Fruit fly (Drosophila melanogaster) whole organism, embryonic: ENCODE data around the gene sob.
A peak's percentile ranks its signal among the peaks of the same experiment; 100 is the strongest.

ENCODE experiments used
- Ada2b ChIP-seq: fragments of 200-800 bp; sonication (Bioruptor generic); IDR thresholded peaks from 2 replicates; pipeline ENCODE4 v1.3.6; 2022; ENCODE audit warnings: missing biosample characterization, missing genetic modification characterization
- Asciz ChIP-seq: fragments of 200-800 bp; sonication (Bioruptor generic); optimal IDR thresholded peaks from 2 replicates; lab custom pipeline; 2017; ENCODE audit warnings: missing biosample characterization, mild to moderate bottlenecking, missing genetic modification characterization, missing genetic modification reagents
- BEAF-32 ChIP-seq: fragments of 200-800 bp; sonication (Bioruptor generic); optimal IDR thresholded peaks from 3 replicates; lab custom pipeline; 2017; ENCODE audit warnings: missing biosample characterization, missing genetic modification characterization, mild to moderate bottlenecking, moderate library complexity, missing genetic modification reagents
- Bdp1 ChIP-seq: fragments of 200-800 bp; sonication (Bioruptor generic); optimal IDR thresholded peaks from 3 replicates; lab custom pipeline; 2016; ENCODE audit warnings: missing biosample characterization, missing genetic modification characterization
- Bteb2 ChIP-seq: fragments of 200-800 bp; sonication (Bioruptor generic); optimal IDR thresholded peaks from 2 replicates; lab custom pipeline; 2016; ENCODE audit warnings: missing biosample characterization, missing genetic modification characterization
- CG10543 ChIP-seq: fragments of 200-800 bp; sonication (Bioruptor generic); optimal IDR thresholded peaks from 3 replicates; lab custom pipeline; 2017; ENCODE audit warnings: missing biosample characterization, mild to moderate bottlenecking, missing genetic modification characterization, moderate library complexity
- CG12659 ChIP-seq: fragments of 200-800 bp; sonication (Bioruptor generic); optimal IDR thresholded peaks from 3 replicates; lab custom pipeline; 2017; ENCODE audit warnings: mild to moderate bottlenecking, missing biosample characterization, missing genetic modification reagents, missing genetic modification characterization
- CG1647 ChIP-seq: fragments of 200-800 bp; sonication (Bioruptor generic); optimal IDR thresholded peaks from 3 replicates; lab custom pipeline; 2016; ENCODE audit warnings: missing biosample characterization, missing genetic modification characterization
- CG18476 ChIP-seq: fragments of 200-800 bp; sonication (Bioruptor generic); optimal IDR thresholded peaks from 2 replicates; lab custom pipeline; 2016; ENCODE audit warnings: missing biosample characterization, mild to moderate bottlenecking, missing genetic modification characterization
- CG31441 ChIP-seq: fragments of 200-800 bp; sonication (Bioruptor generic); IDR thresholded peaks from 2 replicates; pipeline ENCODE4 v1.3.6; 2022; ENCODE audit warnings: missing biosample characterization, missing genetic modification characterization
- CG4707 ChIP-seq: fragments of 200-800 bp; sonication (Bioruptor generic); optimal IDR thresholded peaks from 2 replicates; lab custom pipeline; 2018; ENCODE audit warnings: missing biosample characterization, mild to moderate bottlenecking, missing genetic modification characterization, moderate library complexity
- CG5953 ChIP-seq: fragments of 200-800 bp; sonication (Bioruptor generic); IDR thresholded peaks from 2 replicates; pipeline ENCODE4 v1.3.6; 2022; ENCODE audit warnings: missing biosample characterization, missing genetic modification characterization
- CG6765 ChIP-seq: fragments of 200-800 bp; sonication (Bioruptor generic); optimal IDR thresholded peaks from 3 replicates; lab custom pipeline; 2017; ENCODE audit warnings: missing biosample characterization, mild to moderate bottlenecking, missing genetic modification characterization
- CG6791 ChIP-seq: fragments of 200-800 bp; sonication (Bioruptor generic); IDR thresholded peaks from 3 replicates; pipeline ENCODE4 v1.3.6; 2022; ENCODE audit warnings: missing biosample characterization, missing genetic modification characterization; ENCODE audit not compliant: partially characterized antibody
- CG7357 ChIP-seq: fragments of 200-800 bp; sonication (Bioruptor generic); IDR thresholded peaks from 3 replicates; pipeline ENCODE4 v1.3.6; 2022; ENCODE audit warnings: missing biosample characterization, missing genetic modification characterization
- CG7372 ChIP-seq: fragments of 200-800 bp; sonication (Bioruptor generic); IDR thresholded peaks from 2 replicates; pipeline ENCODE4 v1.3.6; 2022; ENCODE audit warnings: missing biosample characterization, missing genetic modification characterization
- CG8290 ChIP-seq, 3 experiments: fragments of 200-800 bp; sonication (Bioruptor generic); optimal IDR thresholded peaks; 2 replicates each; lab custom pipeline; 2016 to 2019; ENCODE audit warnings: missing biosample characterization in 3 of 3, missing genetic modification characterization in 3 of 3, mild to moderate bottlenecking in 2 of 3, moderate library complexity in 1 of 3
- CG8944 ChIP-seq: fragments of 200-800 bp; sonication (Bioruptor generic); optimal IDR thresholded peaks from 3 replicates; lab custom pipeline; 2016; ENCODE audit warnings: missing biosample characterization, missing genetic modification characterization
- CoRest ChIP-seq: fragments of 200-800 bp; sonication (Bioruptor generic); optimal IDR thresholded peaks from 3 replicates; lab custom pipeline; 2018; ENCODE audit warnings: missing biosample characterization, mild to moderate bottlenecking, missing genetic modification characterization, moderate library complexity
- Deaf1 ChIP-seq: fragments of 200-800 bp; optimal IDR thresholded peaks from 3 replicates; lab custom pipeline; 2019; ENCODE audit warnings: missing biosample characterization, mild to moderate bottlenecking, missing genetic modification characterization, moderate library complexity
- Gug ChIP-seq: fragments of 200-800 bp; sonication (Bioruptor generic); IDR thresholded peaks from 4 replicates; pipeline ENCODE4 v1.3.6; 2022; ENCODE audit warnings: missing biosample characterization, missing genetic modification characterization
- H2.0 ChIP-seq: fragments of 200-800 bp; sonication (Bioruptor generic); IDR thresholded peaks from 2 replicates; pipeline ENCODE4 v1.3.6; 2022; ENCODE audit warnings: missing biosample characterization, missing genetic modification characterization
- Hmr ChIP-seq: fragments of 200-800 bp; sonication (Bioruptor generic); optimal IDR thresholded peaks from 3 replicates; lab custom pipeline; 2017; ENCODE audit warnings: mild to moderate bottlenecking, missing biosample characterization, missing genetic modification reagents, missing genetic modification characterization
- MBD-R2 ChIP-seq: fragments of 200-800 bp; sonication (Bioruptor generic); IDR thresholded peaks from 2 replicates; pipeline ENCODE4 v1.3.6; 2022; ENCODE audit warnings: missing biosample characterization, missing genetic modification characterization
- NFAT ChIP-seq: fragments of 200-800 bp; sonication (Bioruptor generic); IDR thresholded peaks from 2 replicates; pipeline ENCODE4 v1.3.6; 2022; ENCODE audit warnings: missing biosample characterization, missing genetic modification characterization
- Xrp1 ChIP-seq: fragments of 200-800 bp; sonication (Bioruptor generic); IDR thresholded peaks from 2 replicates; pipeline ENCODE4 v1.3.6; 2022; ENCODE audit warnings: missing biosample characterization, missing genetic modification characterization
- al ChIP-seq: fragments of 200-800 bp; sonication (Bioruptor generic); IDR thresholded peaks from 2 replicates; pipeline ENCODE4 v1.3.6; 2022; ENCODE audit warnings: missing biosample characterization, missing genetic modification characterization
- aop ChIP-seq: fragments of 200-800 bp; sonication (Bioruptor generic); IDR thresholded peaks from 2 replicates; pipeline ENCODE4 v1.3.6; 2022; ENCODE audit warnings: missing biosample characterization, missing genetic modification characterization
- ara ChIP-seq: fragments of 200-800 bp; sonication (Bioruptor generic); IDR thresholded peaks from 2 replicates; pipeline ENCODE4 v1.3.6; 2022; ENCODE audit warnings: missing biosample characterization, missing genetic modification characterization
- bcd ChIP-seq: fragments of 200-800 bp; sonication (Bioruptor generic); optimal IDR thresholded peaks from 2 replicates; lab custom pipeline; 2017; ENCODE audit warnings: missing biosample characterization, mild to moderate bottlenecking, missing genetic modification characterization
- cas ChIP-seq: fragments of 200-800 bp; sonication (Bioruptor generic); IDR thresholded peaks from 2 replicates; pipeline ENCODE4 v1.3.6; 2022; ENCODE audit warnings: missing biosample characterization, missing genetic modification characterization
- chinmo ChIP-seq: fragments of 200-800 bp; sonication (Bioruptor generic); IDR thresholded peaks from 4 replicates; pipeline ENCODE4 v1.3.6; 2022; ENCODE audit warnings: missing biosample characterization, missing genetic modification characterization; ENCODE audit not compliant: partially characterized antibody
- da ChIP-seq: fragments of 200-800 bp; sonication (Bioruptor generic); optimal IDR thresholded peaks from 2 replicates; lab custom pipeline; 2016; ENCODE audit warnings: missing biosample characterization, missing genetic modification characterization
- exex ChIP-seq: fragments of 200-800 bp; sonication (Bioruptor generic); optimal IDR thresholded peaks from 4 replicates; lab custom pipeline; 2018; ENCODE audit warnings: missing biosample characterization, mild to moderate bottlenecking, missing genetic modification characterization, moderate library complexity
- fru ChIP-seq: fragments of >200 bp; optimal IDR thresholded peaks from 2 replicates; lab custom pipeline; 2017
- ftz-f1 ChIP-seq: fragments of 200-800 bp; sonication (Bioruptor generic); optimal IDR thresholded peaks from 2 replicates; lab custom pipeline; 2016; ENCODE audit warnings: missing biosample characterization, missing genetic modification characterization
- fu2 ChIP-seq: fragments of 200-800 bp; sonication (Bioruptor generic); optimal IDR thresholded peaks from 2 replicates; lab custom pipeline; 2016; ENCODE audit warnings: missing biosample characterization, missing genetic modification characterization
- hkb ChIP-seq, 2 experiments: fragments of 200-800 bp in 1 of 2; fragments of >200 bp in 1 of 2; sonication (Bioruptor generic) in 1 of 2; IDR thresholded peaks in 1 of 2; optimal IDR thresholded peaks in 1 of 2; 2 replicates each; pipeline versions ENCODE4 v1.3.6 to Lab custom; 2017 to 2022; ENCODE audit warnings: missing biosample characterization in 1 of 2, missing genetic modification characterization in 1 of 2
- lilli ChIP-seq: fragments of 200-800 bp; sonication (Bioruptor generic); optimal IDR thresholded peaks from 3 replicates; lab custom pipeline; 2016; ENCODE audit warnings: missing biosample characterization, missing genetic modification characterization
- org-1 ChIP-seq: fragments of 200-800 bp; sonication (Bioruptor generic); optimal IDR thresholded peaks from 2 replicates; lab custom pipeline; 2017; ENCODE audit warnings: missing biosample characterization, missing genetic modification characterization
- peb ChIP-seq: fragments of 200-800 bp; sonication (Bioruptor generic); IDR thresholded peaks from 2 replicates; pipeline ENCODE4 v1.3.6; 2022; ENCODE audit warnings: missing biosample characterization, missing genetic modification characterization
- row ChIP-seq: fragments of 200-800 bp; sonication (Bioruptor generic); IDR thresholded peaks from 3 replicates; pipeline ENCODE4 v1.3.6; 2022; ENCODE audit warnings: missing biosample characterization, missing genetic modification characterization
- run ChIP-seq: fragments of 200-800 bp; sonication (Bioruptor generic); optimal IDR thresholded peaks from 3 replicates; lab custom pipeline; 2018; ENCODE audit warnings: missing biosample characterization, mild to moderate bottlenecking, missing genetic modification characterization
- scrt ChIP-seq: fragments of 200-800 bp; sonication (Bioruptor generic); optimal IDR thresholded peaks from 2 replicates; lab custom pipeline; 2018; ENCODE audit warnings: missing biosample characterization, mild to moderate bottlenecking, missing genetic modification characterization, moderate library complexity
- tin ChIP-seq: fragments of 200-800 bp; sonication (Bioruptor generic); optimal IDR thresholded peaks from 3 replicates; lab custom pipeline; 2016; ENCODE audit warnings: missing biosample characterization, missing genetic modification characterization
- trh ChIP-seq: fragments of 200-800 bp; sonication (Bioruptor generic); optimal IDR thresholded peaks from 2 replicates; lab custom pipeline; 2016; ENCODE audit warnings: missing biosample characterization, missing genetic modification characterization
- yki ChIP-seq: fragments of >200 bp; optimal IDR thresholded peaks from 3 replicates; lab custom pipeline; 2018
- zen2 ChIP-seq: fragments of 200-800 bp; sonication (Bioruptor generic); IDR thresholded peaks from 3 replicates; pipeline ENCODE4 v1.3.6; 2022; ENCODE audit warnings: missing biosample characterization, missing genetic modification characterization; ENCODE audit not compliant: partially characterized antibody
- zf30C ChIP-seq: fragments of 200-800 bp; sonication (Bioruptor generic); optimal IDR thresholded peaks from 3 replicates; lab custom pipeline; 2018; ENCODE audit warnings: missing biosample characterization, mild to moderate bottlenecking, missing genetic modification characterization

Gene sob

dm6 chr2L:3587907-3588733 lies 7.6 kb upstream of the sob start (continued):
- TF ChIP-seq CG4707 = peak; percentile 71
- 0 out of 4 replicates have a peak, but pooled peaks have one; percentile 51 for TF ChIP-seq chinmo (GFP tag; lab: Robert Waterston, UW)
- TF ChIP-seq CG8944 = no peak
- peak; percentile 70 for TF ChIP-seq run (tag; lab: Kevin White, UChicago)
- TF ChIP-seq CG8290 (GFP tag; optimal IDR thresholded peaks at IDR 0.05; lab: Kevin White, UChicago) = peak; percentile 79
- peak in 1 of 2 experiments; percentile 51 for TF ChIP-seq CG8290 (tag; optimal IDR thresholded peaks at IDR 0.05; lab: Kevin White, UChicago)
- TF ChIP-seq CG5953 (GFP tag; lab: Robert Waterston, UW) = peak; percentile 83
- peak; percentile 58; the same call in 1 of the 2 replicates for TF ChIP-seq CG7372 (GFP tag; lab: Robert Waterston, UW)
- TF ChIP-seq CG18476 (GFP tag; lab: Kevin White, UChicago) = peak; percentile 24
- no peak for TF ChIP-seq Bdp1 (GFP tag; lab: Kevin White, UChicago)
- no peak for TF ChIP-seq fru
- peak; percentile 66 for TF ChIP-seq bcd (GFP tag; lab: Kevin White, UChicago)
- TF ChIP-seq peb (GFP tag; lab: Robert Waterston, UW) = peak; percentile 68
- peak; percentile 67; the same call in 1 of the 2 replicates for TF ChIP-seq H2.0 (GFP tag; lab: Robert Waterston, UW)
- peak; percentile 34 for TF ChIP-seq Hmr (GFP tag; lab: Kevin White, UChicago)
- TF ChIP-seq CG7357 (GFP tag; lab: Robert Waterston, UW) = peak; percentile 71; the same call in 2 of the 3 replicates
- peak; percentile 75 for TF ChIP-seq Ada2b (GFP tag; lab: Robert Waterston, UW)
- TF ChIP-seq Asciz (GFP tag; lab: Kevin White, UChicago) = peak; percentile 72
- no peak for TF ChIP-seq cas
- TF ChIP-seq Bteb2 (GFP tag; lab: Kevin White, UChicago) = no peak
- no peak for TF ChIP-seq CG10543
- peak; percentile 55 for TF ChIP-seq trh (GFP tag; lab: Kevin White, UChicago)
- peak; percentile 59 for TF ChIP-seq CG12659
- TF ChIP-seq Gug (GFP tag; lab: Robert Waterston, UW) = peak; percentile 29; the same call in 2 of the 4 replicates
- peak; percentile 96 for TF ChIP-seq Xrp1 (GFP tag; lab: Robert Waterston, UW)
- no peak for TF ChIP-seq MBD-R2
- TF ChIP-seq CoRest (tag; lab: Kevin White, UChicago) = peak; percentile 88
- no peak for TF ChIP-seq hkb (optimal IDR thresholded peaks at IDR 0.05; lab: Kevin White, UChicago)
- TF ChIP-seq hkb (GFP tag; IDR thresholded peaks at IDR 0.05; lab: Robert Waterston, UW) = peak; percentile 79
- peak; percentile 27 for TF ChIP-seq scrt (GFP tag; lab: Kevin White, UChicago)
- peak; percentile 89 for TF ChIP-seq row (GFP tag; lab: Robert Waterston, UW)
- peak; percentile 86 for TF ChIP-seq ara
- peak; percentile 92 for TF ChIP-seq CG31441 (GFP tag; lab: Robert Waterston, UW)
- TF ChIP-seq NFAT (GFP tag; lab: Robert Waterston, UW) = no peak
- no peak for TF ChIP-seq CG1647 (GFP tag; lab: Kevin White, UChicago)
- TF ChIP-seq yki = no peak
- no peak for TF ChIP-seq CG6791
- peak; percentile 88 for TF ChIP-seq zf30C (GFP tag; lab: Kevin White, UChicago)
- TF ChIP-seq fu2 (GFP tag; lab: Kevin White, UChicago) = no peak
- peak; percentile 82 for TF ChIP-seq tin
- TF ChIP-seq org-1 = peak; percentile 70
- TF ChIP-seq exex = no peak
- TF ChIP-seq BEAF-32 (GFP tag; lab: Kevin White, UChicago) = no peak
- TF ChIP-seq ftz-f1 (GFP tag; lab: Kevin White, UChicago) = no peak
- TF ChIP-seq Deaf1 (tag; lab: Kevin White, UChicago) = peak; percentile 49
- no peak for TF ChIP-seq zen2 (GFP tag; lab: Robert Waterston, UW)
- TF ChIP-seq al = no peak
- TF ChIP-seq aop (GFP tag; lab: Robert Waterston, UW) = no peak
- no peak for TF ChIP-seq lilli (GFP tag; lab: Kevin White, UChicago)
- no peak for TF ChIP-seq da (GFP tag; lab: Kevin White, UChicago)
- TF ChIP-seq CG6765 (GFP tag; lab: Kevin White, UChicago) = no peak
